Worm (Caenorhabditis elegans) whole organism, early embryonic: Measurements from ENCODE around the gene nuo-5.

Experiments
- B0310.2 ChIP-seq: sonication (generic microtip); optimal IDR thresholded peaks from 2 replicates; lab custom pipeline; 2016; ENCODE audit warnings: mild to moderate bottlenecking, missing genetic modification characterization, missing compliant biosample characterization
- F13C5.2 ChIP-seq: sonication (generic microtip); optimal IDR thresholded peaks from 2 replicates; lab custom pipeline; 2017; ENCODE audit warnings: mild to moderate bottlenecking, missing genetic modification characterization, inconsistent platforms, missing compliant biosample characterization
- ama-1 ChIP-seq: fragments of 150-350 bp; optimal IDR thresholded peaks from 2 replicates; lab custom pipeline; 2014
- ets-7 ChIP-seq: sonication (generic microtip); optimal IDR thresholded peaks from 2 replicates; lab custom pipeline; 2016; ENCODE audit warnings: missing genotype, missing genetic modification characterization, missing compliant biosample characterization
- hmbx-1 ChIP-seq: sonication (generic microtip); optimal IDR thresholded peaks from 2 replicates; lab custom pipeline; 2016; ENCODE audit warnings: mild to moderate bottlenecking, missing genetic modification characterization, missing compliant biosample characterization
- hmg-4 ChIP-seq: fragments of 200-800 bp; sonication (Bioruptor generic); optimal IDR thresholded peaks from 2 replicates; lab custom pipeline; 2018; ENCODE audit warnings: mild to moderate bottlenecking, missing genetic modification characterization, missing compliant biosample characterization
- scrt-1 ChIP-seq: fragments of 200-800 bp; sonication (Bioruptor generic); IDR thresholded peaks from 2 replicates; pipeline ENCODE4 v1.3.6; 2022; ENCODE audit warnings: missing genetic modification characterization, missing compliant biosample characterization
- tbx-11 ChIP-seq: fragments of 200-800 bp; sonication (Bioruptor generic); IDR thresholded peaks from 2 replicates; pipeline ENCODE4 v1.3.6; 2022; ENCODE audit warnings: missing genetic modification characterization, missing compliant biosample characterization
- tbx-37 ChIP-seq: fragments of 200-800 bp; sonication (Bioruptor generic); conservative IDR thresholded peaks from 2 replicates; pipeline ENCODE4 v1.3.6; 2022; ENCODE audit warnings: missing genetic modification reagents, missing genetic modification characterization, missing compliant biosample characterization

DNA sequence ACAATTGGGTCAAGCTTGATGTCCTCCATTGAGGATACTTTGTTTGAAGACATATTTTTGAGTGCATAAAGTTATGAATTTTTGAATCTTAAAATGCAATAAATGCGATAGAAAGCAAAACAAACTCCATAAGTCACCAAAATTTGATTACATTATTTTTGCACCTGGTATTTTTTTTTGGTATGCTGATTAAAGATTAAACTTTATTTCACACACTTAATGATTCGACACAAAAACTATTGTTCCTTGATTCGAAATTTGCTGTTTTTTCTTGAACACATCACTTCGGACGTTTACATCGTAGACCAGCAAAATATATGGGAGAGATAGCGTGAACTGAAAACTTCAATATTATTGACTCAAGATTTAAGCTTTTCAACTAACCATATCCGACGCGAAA is 41.5 kb downstream of the nuo-5 start, which contains the start of gene srg-61:
- TF ChIP-seq tbx-37 (GFP tag; lab: Robert Waterston, UW) (no peak), ets-7 (tag; lab: Kevin White, UChicago) (no peak), ama-1 (no peak), hmbx-1 (tag; lab: Kevin White, UChicago) (no peak), tbx-11 (GFP tag; lab: Robert Waterston, UW) (no peak), F13C5.2 (tag; lab: Kevin White, UChicago) (no peak), B0310.2 (tag; lab: Kevin White, UChicago) (no peak), scrt-1 (GFP tag; lab: Robert Waterston, UW) (no peak), hmg-4 (GFP tag; lab: Kevin White, UChicago) (no peak)
